Worm (Caenorhabditis elegans) whole organism, L1 larva: ENCODE measurements around the gene gst-18.

ENCODE experiments used
- C04F5.9 ChIP-seq: sonication (generic microtip); optimal IDR thresholded peaks from 2 replicates; lab custom pipeline; 2016; ENCODE audit warnings: missing genetic modification characterization, missing compliant biosample characterization
- aly-2 ChIP-seq: fragments of 150-350 bp; optimal IDR thresholded peaks from 2 replicates; lab custom pipeline; 2014; ENCODE audit warnings: missing biosample characterization, missing genetic modification characterization
- blmp-1 ChIP-seq: fragments of 150-350 bp; optimal IDR thresholded peaks from 2 replicates; lab custom pipeline; 2014; ENCODE audit warnings: missing biosample characterization, missing genetic modification characterization
- ceh-63 ChIP-seq: fragments of 200-800 bp; sonication (Bioruptor generic); optimal IDR thresholded peaks from 2 replicates; lab custom pipeline; 2018; ENCODE audit warnings: mild to moderate bottlenecking, missing genetic modification characterization, missing compliant biosample characterization
- ceh-82 ChIP-seq, 3 experiments: fragments of 150-350 bp in 1 of 3; sonication (generic microtip) in 2 of 3; optimal IDR thresholded peaks; 2 replicates each; lab custom pipeline; 2014 to 2017; ENCODE audit warnings: missing biosample characterization in 3 of 3, missing genetic modification characterization in 3 of 3
- ceh-88 ChIP-seq: fragments of 200-800 bp; sonication (Bioruptor generic); IDR thresholded peaks from 2 replicates; pipeline ENCODE4 v1.3.6; 2022; ENCODE audit warnings: missing genetic modification characterization, missing compliant biosample characterization
- dpl-1 ChIP-seq, 3 experiments: fragments of 150-350 bp in 2 of 3; sonication (generic microtip) in 1 of 3; optimal IDR thresholded peaks; 2 replicates each; lab custom pipeline; 2014 to 2017; ENCODE audit warnings: missing biosample characterization in 3 of 3, missing genetic modification characterization in 3 of 3, missing genetic modification reagents in 3 of 3
- dsc-1 ChIP-seq: sonication (generic microtip); optimal IDR thresholded peaks from 2 replicates; lab custom pipeline; 2016; ENCODE audit warnings: mild to moderate bottlenecking, missing genetic modification characterization, missing compliant biosample characterization
- efl-1 ChIP-seq, 4 experiments: fragments of 150-350 bp; optimal IDR thresholded peaks in 3 of 4; peaks in 1 of 4; 1 replicate in 1 of 4; 2 replicates in 3 of 4; lab custom pipeline; 2014; ENCODE audit warnings: missing biosample characterization in 2 of 4, missing genetic modification characterization in 2 of 4, missing genetic modification reagents in 2 of 4
- elt-2 ChIP-seq: sonication (generic microtip); optimal IDR thresholded peaks from 2 replicates; lab custom pipeline; 2016; ENCODE audit warnings: missing genetic modification characterization, mild to moderate bottlenecking, inconsistent platforms, missing compliant biosample characterization, missing genetic modification reagents
- elt-3 ChIP-seq, 6 experiments: fragments of 150-350 bp in 1 of 6; sonication (generic microtip); optimal IDR thresholded peaks; 2 replicates each; lab custom pipeline; 2017 to 2018; ENCODE audit warnings: missing biosample characterization in 6 of 6, missing genetic modification characterization in 6 of 6, inconsistent platforms in 1 of 6
- ets-5 ChIP-seq: fragments of 200-800 bp; sonication (Bioruptor generic); IDR thresholded peaks from 2 replicates; pipeline ENCODE4 v1.3.6; 2022; ENCODE audit warnings: missing genetic modification characterization, missing compliant biosample characterization
- fkh-4 ChIP-seq: sonication (generic microtip); optimal IDR thresholded peaks from 2 replicates; lab custom pipeline; 2016; ENCODE audit warnings: missing compliant biosample characterization, missing genetic modification characterization, borderline replicate concordance
- fkh-8 ChIP-seq: sonication (generic microtip); optimal IDR thresholded peaks from 2 replicates; lab custom pipeline; 2016; ENCODE audit warnings: mild to moderate bottlenecking, missing genetic modification characterization, missing compliant biosample characterization
- hlh-17 ChIP-seq: fragments of 200-800 bp; sonication (Bioruptor generic); optimal IDR thresholded peaks from 2 replicates; lab custom pipeline; 2018; ENCODE audit warnings: missing genetic modification characterization, mild to moderate bottlenecking, missing compliant biosample characterization, moderate library complexity, borderline replicate concordance
- hlh-4 ChIP-seq: sonication (generic microtip); optimal IDR thresholded peaks from 2 replicates; lab custom pipeline; 2016; ENCODE audit warnings: mild to moderate bottlenecking, missing genetic modification characterization, missing compliant biosample characterization
- hpl-2 ChIP-seq: fragments of 150-350 bp; optimal IDR thresholded peaks from 2 replicates; lab custom pipeline; 2014; ENCODE audit warnings: missing biosample characterization, missing genetic modification reagents, missing genetic modification characterization
- irx-1 ChIP-seq: sonication (generic microtip); optimal IDR thresholded peaks from 2 replicates; lab custom pipeline; 2016; ENCODE audit warnings: missing genetic modification characterization, missing compliant biosample characterization
- jun-1 ChIP-seq: fragments of 150-350 bp; optimal IDR thresholded peaks from 2 replicates; lab custom pipeline; 2014; ENCODE audit warnings: missing biosample characterization, missing genetic modification reagents, missing genetic modification characterization
- lin-13 ChIP-seq: fragments of 150-350 bp; optimal IDR thresholded peaks from 2 replicates; lab custom pipeline; 2014; ENCODE audit warnings: missing biosample characterization, missing genetic modification reagents, missing genetic modification characterization
- lin-14 ChIP-seq: fragments of 200-800 bp; sonication (Bioruptor generic); optimal IDR thresholded peaks from 2 replicates; lab custom pipeline; 2018; ENCODE audit warnings: mild to moderate bottlenecking, missing genetic modification characterization, moderate library complexity, missing compliant biosample characterization
- lin-15B ChIP-seq: fragments of 150-350 bp; sonication (generic microtip); optimal IDR thresholded peaks from 3 replicates; lab custom pipeline; 2014; ENCODE audit warnings: missing biosample characterization, missing genetic modification characterization
- lin-35 ChIP-seq, 2 experiments: fragments of 150-350 bp; optimal IDR thresholded peaks; 2 replicates each; lab custom pipeline; 2014; ENCODE audit warnings: missing biosample characterization in 2 of 2, missing genetic modification characterization in 2 of 2, missing genetic modification reagents in 2 of 2
- lin-39 ChIP-seq: fragments of 150-350 bp; optimal IDR thresholded peaks from 2 replicates; lab custom pipeline; 2014; ENCODE audit warnings: missing biosample characterization, missing genetic modification reagents, missing genetic modification characterization
- mab-9 ChIP-seq: fragments of 200-800 bp; sonication (Bioruptor generic); IDR thresholded peaks from 2 replicates; pipeline ENCODE4 v1.3.6; 2022; ENCODE audit warnings: missing genetic modification reagents, missing genetic modification characterization, missing compliant biosample characterization
- mef-2 ChIP-seq: fragments of 150-350 bp; optimal IDR thresholded peaks from 2 replicates; lab custom pipeline; 2014; ENCODE audit warnings: missing biosample characterization, missing genetic modification characterization
- mep-1 ChIP-seq: fragments of 150-350 bp; optimal IDR thresholded peaks from 2 replicates; lab custom pipeline; 2014; ENCODE audit warnings: missing biosample characterization, missing genetic modification characterization
- nhr-12 ChIP-seq: sonication (generic microtip); optimal IDR thresholded peaks from 2 replicates; lab custom pipeline; 2017; ENCODE audit warnings: missing biosample characterization, missing genetic modification characterization
- nhr-20 ChIP-seq: sonication (generic microtip); optimal IDR thresholded peaks from 2 replicates; lab custom pipeline; 2016; ENCODE audit warnings: mild to moderate bottlenecking, missing genetic modification characterization, missing compliant biosample characterization
- nhr-28 ChIP-seq: fragments of 150-350 bp; optimal IDR thresholded peaks from 2 replicates; lab custom pipeline; 2014; ENCODE audit warnings: missing biosample characterization, missing genetic modification characterization
- nhr-47 ChIP-seq: sonication (generic microtip); optimal IDR thresholded peaks from 2 replicates; lab custom pipeline; 2016; ENCODE audit warnings: mild to moderate bottlenecking, missing genetic modification characterization, moderate library complexity, missing compliant biosample characterization
- nhr-77 ChIP-seq: fragments of 150-350 bp; optimal IDR thresholded peaks from 2 replicates; lab custom pipeline; 2014; ENCODE audit warnings: missing biosample characterization, missing genetic modification characterization
- nhr-84 ChIP-seq: sonication (generic microtip); optimal IDR thresholded peaks from 2 replicates; lab custom pipeline; 2017; ENCODE audit warnings: missing biosample characterization, missing genetic modification characterization
- nhr-85 ChIP-seq: sonication (generic microtip); peaks from one replicate; lab custom pipeline; 2016; ENCODE audit warnings: missing genetic modification characterization, inconsistent platforms, missing compliant biosample characterization
- nhr-90 ChIP-seq: sonication (generic microtip); optimal IDR thresholded peaks from 2 replicates; lab custom pipeline; 2016; ENCODE audit warnings: mild to moderate bottlenecking, missing genetic modification characterization, missing compliant biosample characterization; ENCODE audit not compliant: poor library complexity
- pag-3 ChIP-seq: sonication (generic microtip); optimal IDR thresholded peaks from 2 replicates; lab custom pipeline; 2017; ENCODE audit warnings: missing genetic modification characterization, mild to moderate bottlenecking, missing compliant biosample characterization, antibody characterized with exemption, borderline replicate concordance; ENCODE audit not compliant: insufficient read depth
- rnt-1 ChIP-seq: sonication (generic microtip); optimal IDR thresholded peaks from 2 replicates; lab custom pipeline; 2016; ENCODE audit warnings: mild to moderate bottlenecking, missing genetic modification characterization, moderate library complexity, missing compliant biosample characterization
- skn-1 ChIP-seq: fragments of 150-350 bp; optimal IDR thresholded peaks from 2 replicates; lab custom pipeline; 2014; ENCODE audit warnings: missing biosample characterization, missing genetic modification characterization
- snu-23 ChIP-seq: sonication (generic microtip); optimal IDR thresholded peaks from 2 replicates; lab custom pipeline; 2016; ENCODE audit warnings: missing genetic modification characterization, missing compliant biosample characterization
- sox-4 ChIP-seq: sonication (generic microtip); optimal IDR thresholded peaks from 2 replicates; lab custom pipeline; 2016; ENCODE audit warnings: missing genetic modification characterization, missing compliant biosample characterization
- tlp-1 ChIP-seq: fragments of 150-350 bp; optimal IDR thresholded peaks from 2 replicates; lab custom pipeline; 2014; ENCODE audit warnings: missing biosample characterization, missing genetic modification characterization
- unc-30 ChIP-seq: sonication (generic microtip); optimal IDR thresholded peaks from 2 replicates; lab custom pipeline; 2017; ENCODE audit warnings: missing biosample characterization, missing genetic modification characterization
- vab-15 ChIP-seq: sonication (generic microtip); optimal IDR thresholded peaks from 2 replicates; lab custom pipeline; 2017; ENCODE audit warnings: missing genotype, mild to moderate bottlenecking, missing genetic modification characterization, missing compliant biosample characterization
- xbp-1 ChIP-seq: sonication (generic microtip); optimal IDR thresholded peaks from 2 replicates; lab custom pipeline; 2016; ENCODE audit warnings: missing genetic modification characterization, missing compliant biosample characterization
- ztf-4 ChIP-seq: fragments of 150-350 bp; optimal IDR thresholded peaks from 2 replicates; lab custom pipeline; 2014; ENCODE audit warnings: missing biosample characterization, missing genetic modification characterization

Gene gst-18

DNA sequence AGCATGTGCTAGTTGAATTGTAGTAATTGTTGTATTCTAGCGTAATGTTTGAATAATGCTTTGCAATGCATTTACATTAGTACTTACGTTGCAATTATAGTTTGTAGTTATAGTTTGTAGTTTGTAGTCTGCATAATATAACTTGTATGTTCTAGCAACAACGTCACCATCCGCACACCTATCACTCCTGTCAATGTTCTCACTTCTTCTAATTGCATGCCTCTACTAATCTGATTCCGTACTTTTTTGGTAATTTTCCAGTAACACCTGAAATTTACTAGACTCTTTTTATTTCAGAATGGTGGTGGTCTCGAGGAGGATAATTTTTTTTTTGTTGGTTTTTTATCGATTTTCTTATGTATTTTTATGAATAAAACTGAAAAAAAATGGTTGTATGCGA lies 5.9 kb upstream of the gst-18 start:
- TF ChIP-seq C04F5.9 (tag; lab: Kevin White, UChicago) (no peak), elt-3 (tag; optimal IDR thresholded peaks at IDR 0.05; lab: Kevin White, UChicago) (no peak), sox-4 (tag; lab: Kevin White, UChicago) (no peak), mep-1 (tag; lab: Kevin White, UChicago) (no peak)
- TF ChIP-seq, all 84 proteins: peak for 0

DNA sequence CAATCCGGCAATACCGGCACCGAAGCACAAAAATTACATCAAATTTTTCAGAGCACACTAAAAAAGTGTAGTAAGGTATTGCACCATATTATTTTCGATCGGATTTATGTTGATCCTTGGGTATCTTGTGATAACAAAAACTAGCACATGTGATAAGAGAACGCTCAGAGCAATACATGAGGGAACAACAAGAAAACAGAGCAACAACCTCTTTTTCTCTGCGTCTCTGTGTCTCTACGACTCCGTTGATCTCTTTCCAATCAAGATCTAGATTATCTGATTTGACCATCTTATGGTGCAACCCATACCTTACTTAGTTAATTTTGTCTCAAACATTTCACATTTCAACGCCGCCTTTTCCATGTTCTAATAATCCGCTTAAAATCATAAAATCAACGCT lies 1.6 kb upstream of the gst-18 start, which contains the start of gene tag-10:
TSS of gene tag-10 (plus strand) at position 347 of the 400 bp plus-strand sequence.
- TF ChIP-seq snu-23 (GFP tag; lab: Kevin White, UChicago): no peak
- peak; percentile 4 for TF ChIP-seq rnt-1
- TF ChIP-seq elt-2 (tag; lab: Kevin White, UChicago): peak; percentile 18

DNA sequence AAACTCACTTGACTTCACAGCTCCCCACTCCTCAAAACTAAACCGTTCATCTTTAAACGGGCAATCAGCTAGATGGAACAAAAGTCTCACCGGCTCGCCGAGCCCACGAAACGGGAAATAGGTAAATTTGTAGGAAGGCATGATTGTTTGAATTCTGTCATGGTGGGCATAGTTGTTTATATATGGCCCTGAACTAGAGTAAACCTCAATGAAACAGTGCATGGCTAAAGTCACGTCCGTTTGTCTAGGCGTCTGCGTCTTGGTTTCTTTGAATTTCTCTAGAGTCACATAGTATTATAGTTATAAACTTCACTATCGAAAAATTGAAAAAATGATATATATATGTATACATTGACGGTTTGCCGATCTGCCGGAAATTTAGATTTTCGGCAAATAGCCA lies 3.7 kb downstream of the gst-18 start, which contains the start of gene gst-19:
TSS of gene gst-19 (minus strand) at position 145 of the 400 bp plus-strand sequence.
- TF ChIP-seq nhr-85 (tag; lab: Kevin White, UChicago) (no peak), xbp-1 (no peak), irx-1 (tag; lab: Kevin White, UChicago) (no peak), rnt-1 (no peak), jun-1 (tag; lab: Kevin White, UChicago) (no peak), fkh-8 (tag; lab: Kevin White, UChicago) (no peak), snu-23 (GFP tag; lab: Kevin White, UChicago) (peak; percentile 28), nhr-84 (tag; lab: Kevin White, UChicago) (no peak), unc-30 (tag; lab: Kevin White, UChicago) (no peak), mef-2 (tag; lab: Kevin White, UChicago) (no peak), mab-9 (GFP tag; lab: Robert Waterston, UW) (no peak), nhr-47 (tag; lab: Kevin White, UChicago) (no peak), nhr-20 (tag; lab: Kevin White, UChicago) (peak; percentile 52), fkh-4 (tag; lab: Kevin White, UChicago) (no peak), hlh-4 (tag; lab: Kevin White, UChicago) (no peak), ceh-63 (GFP tag; lab: Kevin White, UChicago) (no peak), dsc-1 (tag; lab: Kevin White, UChicago) (no peak), lin-14 (GFP tag; lab: Kevin White, UChicago) (peak; percentile 20), vab-15 (no peak), pag-3 (no peak), ceh-88 (GFP tag; lab: Robert Waterston, UW) (no peak), tlp-1 (tag; lab: Kevin White, UChicago) (no peak), elt-2 (tag; lab: Kevin White, UChicago) (no peak), dpl-1 (GFP tag; optimal IDR thresholded peaks at IDR 0.05; lab: Kevin White, UChicago) (peak in 1 of 3 experiments; percentile 2)
- TF ChIP-seq, all 84 proteins: peak for 4

DNA sequence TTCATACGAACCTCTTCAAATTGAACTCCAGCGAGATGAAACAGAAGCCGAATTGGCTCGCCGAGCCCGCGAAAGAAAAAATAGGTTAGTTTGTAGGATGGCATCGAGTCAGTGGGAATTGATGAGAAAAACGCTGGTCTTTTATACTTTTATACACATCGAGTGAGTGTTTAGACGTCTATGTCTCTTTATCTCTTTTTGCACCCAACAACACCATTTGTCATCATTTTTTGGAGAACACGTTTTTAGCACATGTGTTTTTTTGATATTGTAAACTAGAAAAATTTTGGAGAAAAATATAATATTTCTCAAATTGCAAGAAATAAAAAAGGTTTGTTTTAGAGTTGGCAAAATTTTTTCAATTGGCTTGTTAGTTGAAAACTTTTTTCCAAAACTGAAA lies 6.4 kb downstream of the gst-18 start, which contains the start of gene gst-16:
TSS of gene gst-16 (minus strand) at position 111 of the 400 bp plus-strand sequence.
- TF ChIP-seq hlh-4 (tag; lab: Kevin White, UChicago) (no peak), lin-35 (GFP tag; optimal IDR thresholded peaks at IDR 0.05; lab: Kevin White, UChicago) (no peak), pag-3 (no peak), ztf-4 (tag; lab: Kevin White, UChicago) (no peak), lin-15B (tag; lab: Kevin White, UChicago) (no peak), C04F5.9 (tag; lab: Kevin White, UChicago) (no peak), aly-2 (no peak), nhr-85 (tag; lab: Kevin White, UChicago) (no peak), hlh-17 (GFP tag; lab: Kevin White, UChicago) (no peak), ets-5 (GFP tag; lab: Robert Waterston, UW) (no peak), nhr-77 (tag; lab: Kevin White, UChicago) (no peak), dsc-1 (tag; lab: Kevin White, UChicago) (no peak), blmp-1 (no peak), ceh-88 (GFP tag; lab: Robert Waterston, UW) (no peak), nhr-28 (tag; lab: Kevin White, UChicago) (no peak), ceh-82 (tag; optimal IDR thresholded peaks at IDR 0.05; lab: Kevin White, UChicago) (no peak), hpl-2 (no peak), nhr-20 (tag; lab: Kevin White, UChicago) (peak; percentile 9), lin-13 (GFP tag; lab: Kevin White, UChicago) (no peak), jun-1 (tag; lab: Kevin White, UChicago) (no peak), nhr-90 (no peak), nhr-12 (tag; lab: Kevin White, UChicago) (no peak), lin-14 (GFP tag; lab: Kevin White, UChicago) (peak; percentile 9), mef-2 (tag; lab: Kevin White, UChicago) (no peak), skn-1 (tag; lab: Kevin White, UChicago) (peak; percentile 97), lin-39 (no peak), efl-1 (optimal IDR thresholded peaks at IDR 0.05; lab: Kevin White, UChicago) (no peak), efl-1 (GFP tag; optimal IDR thresholded peaks at IDR 0.05 in 1 of 2; lab: Kevin White, UChicago) (peak in 1 of 2 experiments; percentile 82)
